Worm (Caenorhabditis elegans): ENCODE results near the gene natb-1.

ce11 chrV:8026343-8026742, 43.1 kb upstream of the natb-1 start, which contains the start of gene F43H9.4:
- TF ChIP-seq W03F9.2 (tag; optimal IDR thresholded peaks at IDR 0.05): no peak
- TF ChIP-seq him-1 (tag; optimal IDR thresholded peaks at IDR 0.05): no peak
- no peak for TF ChIP-seq dao-5 (tag; optimal IDR thresholded peaks at IDR 0.05)
